Worm (Caenorhabditis elegans) whole organism, mixed stage, embryonic: ENCODE measurements around the gene T20B5.2.

Experiments
- M03D4.4 ChIP-seq: sonication (generic microtip); optimal IDR thresholded peaks from 2 replicates; lab custom pipeline; 2017; ENCODE audit warnings: mild to moderate bottlenecking, missing genetic modification characterization, missing compliant biosample characterization
- bed-3 ChIP-seq: fragments of 200-800 bp; sonication (Bioruptor generic); optimal IDR thresholded peaks from 3 replicates; lab custom pipeline; 2018; ENCODE audit warnings: mild to moderate bottlenecking, missing genetic modification characterization, moderate library complexity, missing compliant biosample characterization
- blmp-1 ChIP-seq: fragments of 150-350 bp; optimal IDR thresholded peaks from 2 replicates; lab custom pipeline; 2014; ENCODE audit warnings: missing biosample characterization, missing genetic modification characterization
- ceh-39 ChIP-seq: fragments of 150-350 bp; optimal IDR thresholded peaks from 2 replicates; lab custom pipeline; 2014; ENCODE audit warnings: missing biosample characterization, missing genetic modification characterization
- ceh-43 ChIP-seq: fragments of 200-800 bp; sonication (Bioruptor generic); optimal IDR thresholded peaks from 2 replicates; lab custom pipeline; 2018; ENCODE audit warnings: mild to moderate bottlenecking, missing genetic modification characterization, moderate library complexity, missing compliant biosample characterization
- ceh-83 ChIP-seq: fragments of 200-800 bp; sonication (Bioruptor generic); optimal IDR thresholded peaks from 2 replicates; lab custom pipeline; 2018; ENCODE audit warnings: mild to moderate bottlenecking, missing genetic modification characterization, missing compliant biosample characterization
- ces-1 ChIP-seq: fragments of 150-350 bp; optimal IDR thresholded peaks from 2 replicates; lab custom pipeline; 2014; ENCODE audit warnings: missing biosample characterization, missing genetic modification reagents, missing genetic modification characterization
- cnd-1 ChIP-seq: fragments of 200-800 bp; sonication (Bioruptor generic); optimal IDR thresholded peaks from 2 replicates; lab custom pipeline; 2018; ENCODE audit warnings: mild to moderate bottlenecking, missing genetic modification characterization, missing compliant biosample characterization
- drap-1 ChIP-seq: fragments of 200-800 bp; sonication (Bioruptor generic); optimal IDR thresholded peaks from 3 replicates; lab custom pipeline; 2018; ENCODE audit warnings: mild to moderate bottlenecking, missing genetic modification characterization, missing compliant biosample characterization
- elt-1 ChIP-seq: sonication (generic microtip); optimal IDR thresholded peaks from 2 replicates; lab custom pipeline; 2017; ENCODE audit warnings: missing genetic modification characterization, mild to moderate bottlenecking, missing compliant biosample characterization, antibody characterized with exemption, moderate library complexity, borderline replicate concordance; ENCODE audit not compliant: insufficient read depth
- elt-3 ChIP-seq: fragments of 150-350 bp; optimal IDR thresholded peaks from 2 replicates; lab custom pipeline; 2014; ENCODE audit warnings: missing biosample characterization, missing genetic modification characterization
- flh-1 ChIP-seq: fragments of 200-800 bp; sonication (Bioruptor generic); optimal IDR thresholded peaks from 2 replicates; lab custom pipeline; 2018; ENCODE audit warnings: mild to moderate bottlenecking, missing genetic modification characterization, moderate library complexity, missing compliant biosample characterization
- ham-2 ChIP-seq: fragments of 200-800 bp; sonication (Bioruptor generic); optimal IDR thresholded peaks from 2 replicates; lab custom pipeline; 2018; ENCODE audit warnings: mild to moderate bottlenecking, missing genetic modification characterization, missing compliant biosample characterization
- hlh-1 ChIP-seq: fragments of 150-350 bp; optimal IDR thresholded peaks from 2 replicates; lab custom pipeline; 2014; ENCODE audit warnings: missing biosample characterization, missing genetic modification reagents, missing genetic modification characterization
- lin-13 ChIP-seq: fragments of 150-350 bp; optimal IDR thresholded peaks from 2 replicates; lab custom pipeline; 2014; ENCODE audit warnings: missing biosample characterization, missing genetic modification characterization
- lin-32 ChIP-seq: fragments of 200-800 bp; sonication (Bioruptor generic); optimal IDR thresholded peaks from 2 replicates; lab custom pipeline; 2018; ENCODE audit warnings: mild to moderate bottlenecking, missing genetic modification characterization, missing compliant biosample characterization
- mab-5 ChIP-seq: fragments of 150-350 bp; optimal IDR thresholded peaks from 2 replicates; lab custom pipeline; 2014; ENCODE audit warnings: missing biosample characterization, missing genetic modification characterization
- mep-1 ChIP-seq: fragments of 150-350 bp; optimal IDR thresholded peaks from 2 replicates; lab custom pipeline; 2017; ENCODE audit warnings: missing biosample characterization, missing genetic modification reagents, missing genetic modification characterization, inconsistent platforms
- mls-2 ChIP-seq: sonication (generic microtip); optimal IDR thresholded peaks from 2 replicates; lab custom pipeline; 2016; ENCODE audit warnings: mild to moderate bottlenecking, missing genetic modification characterization, moderate library complexity, missing compliant biosample characterization
- nhr-12 ChIP-seq: fragments of 150-350 bp; optimal IDR thresholded peaks from 2 replicates; lab custom pipeline; 2014; ENCODE audit warnings: missing biosample characterization, missing genetic modification characterization
- nhr-2 ChIP-seq: fragments of 150-350 bp; optimal IDR thresholded peaks from 2 replicates; lab custom pipeline; 2014; ENCODE audit warnings: missing biosample characterization, missing genetic modification characterization
- nhr-28 ChIP-seq: fragments of 150-350 bp; optimal IDR thresholded peaks from 2 replicates; lab custom pipeline; 2014; ENCODE audit warnings: missing biosample characterization, missing genetic modification characterization
- nhr-76 ChIP-seq: sonication (generic microtip); optimal IDR thresholded peaks from 2 replicates; lab custom pipeline; 2017; ENCODE audit warnings: missing biosample characterization, missing genetic modification characterization
- pha-4 ChIP-seq: fragments of 150-350 bp; optimal IDR thresholded peaks from 2 replicates; lab custom pipeline; 2018; ENCODE audit warnings: missing biosample characterization, missing genetic modification reagents, missing genetic modification characterization
- sem-2 ChIP-seq: fragments of 200-800 bp; sonication (Bioruptor generic); optimal IDR thresholded peaks from 2 replicates; lab custom pipeline; 2018; ENCODE audit warnings: mild to moderate bottlenecking, missing genetic modification characterization, missing compliant biosample characterization
- snpc-4 ChIP-seq: fragments of 150-350 bp; optimal IDR thresholded peaks from 2 replicates; lab custom pipeline; 2014; ENCODE audit warnings: missing biosample characterization, missing genetic modification characterization
- sptf-1 ChIP-seq: sonication (generic microtip); optimal IDR thresholded peaks from 2 replicates; lab custom pipeline; 2017; ENCODE audit warnings: mild to moderate bottlenecking, missing genetic modification characterization, moderate library complexity, missing compliant biosample characterization
- tbx-8 ChIP-seq: fragments of 200-800 bp; sonication (Bioruptor generic); optimal IDR thresholded peaks from 2 replicates; lab custom pipeline; 2018; ENCODE audit warnings: mild to moderate bottlenecking, missing genetic modification characterization, moderate library complexity, missing compliant biosample characterization
- unc-120 ChIP-seq: sonication (generic microtip); optimal IDR thresholded peaks from 2 replicates; lab custom pipeline; 2017; ENCODE audit warnings: missing genetic modification characterization, missing compliant biosample characterization; ENCODE audit not compliant: poor library complexity, severe bottlenecking
- unc-39 ChIP-seq: fragments of 150-350 bp; optimal IDR thresholded peaks from 2 replicates; lab custom pipeline; 2014; ENCODE audit warnings: missing biosample characterization, missing genetic modification characterization
- zip-8 ChIP-seq: fragments of 150-350 bp; optimal IDR thresholded peaks from 2 replicates; lab custom pipeline; 2014; ENCODE audit warnings: missing biosample characterization, missing genetic modification characterization

Gene T20B5.2

DNA sequence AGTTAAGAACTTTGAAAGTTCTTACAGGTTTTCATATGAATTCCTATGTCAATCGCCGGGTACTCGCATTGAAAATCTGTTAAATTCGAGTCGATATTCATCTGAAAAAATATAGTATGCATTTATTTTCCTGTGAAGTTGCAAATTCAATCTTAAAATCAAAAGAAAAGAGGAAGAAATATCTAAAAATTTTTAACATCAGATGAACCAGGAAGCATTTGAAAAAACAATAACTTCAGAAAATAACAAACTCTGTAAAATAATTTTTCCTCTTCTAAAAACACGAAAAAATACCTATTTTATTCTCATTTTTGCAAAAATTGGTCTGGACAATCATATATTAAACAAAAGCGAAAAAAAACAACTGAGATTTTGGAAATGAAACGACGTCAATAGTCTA lies 11.9 kb upstream of the T20B5.2 start, which contains the start of gene npr-7:
npr-7 (minus strand) TSS at position 101 of the 400 bp plus-strand sequence.
- TF ChIP-seq nhr-12 (tag; lab: Kevin White, UChicago), result no peak
- no peak for TF ChIP-seq hlh-1 (tag; lab: Kevin White, UChicago)
- TF ChIP-seq snpc-4 (tag; lab: Kevin White, UChicago), result no peak
- no peak for TF ChIP-seq zip-8 (tag; lab: Kevin White, UChicago)
- no peak for TF ChIP-seq nhr-2 (tag; lab: Kevin White, UChicago)
- no peak for TF ChIP-seq ceh-39 (tag; lab: Kevin White, UChicago)
- TF ChIP-seq ces-1 (GFP tag; lab: Kevin White, UChicago), result no peak
- no peak for TF ChIP-seq unc-120 (tag; lab: Kevin White, UChicago)
- no peak for TF ChIP-seq mab-5
- no peak for TF ChIP-seq blmp-1 (tag; lab: Kevin White, UChicago)
- no peak for TF ChIP-seq ham-2
- no peak for TF ChIP-seq elt-3 (tag; lab: Kevin White, UChicago)
- TF ChIP-seq elt-1 (tag; lab: Kevin White, UChicago), result no peak
- no peak for TF ChIP-seq unc-39 (tag; lab: Kevin White, UChicago)
- TF ChIP-seq, all 35 proteins: peak for 0

DNA sequence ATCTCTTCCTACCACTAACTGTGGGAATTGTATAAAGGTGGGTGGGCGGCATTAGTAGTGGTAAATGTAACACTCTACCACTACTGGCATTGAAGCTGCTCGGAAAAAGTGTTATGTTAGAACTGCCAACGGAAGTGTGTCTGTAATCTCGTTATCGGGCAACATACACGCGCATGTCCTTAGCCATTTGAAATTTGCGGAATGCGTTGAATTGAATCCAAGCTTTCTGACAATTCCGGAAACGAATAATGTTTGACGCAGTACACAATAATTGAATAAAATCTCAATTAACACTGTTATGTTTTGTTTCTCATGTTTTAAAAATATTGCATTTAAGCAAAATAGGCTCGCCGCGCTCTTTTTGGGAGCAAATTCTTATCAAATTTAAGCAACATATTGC lies 6.0 kb upstream of the T20B5.2 start:
- TF ChIP-seq ces-1 (GFP tag; lab: Kevin White, UChicago), result peak; percentile 85
- no peak for TF ChIP-seq tbx-8 (GFP tag; lab: Kevin White, UChicago)
- no peak for TF ChIP-seq hlh-1 (tag; lab: Kevin White, UChicago)

ce11 chrX:9336227-9336626 lies 5.3 kb downstream of the T20B5.2 start:
- TF ChIP-seq blmp-1 (tag; lab: Kevin White, UChicago) (no peak), ham-2 (no peak), ceh-83 (GFP tag; lab: Kevin White, UChicago) (no peak), nhr-76 (tag; lab: Kevin White, UChicago) (no peak), mls-2 (tag; lab: Kevin White, UChicago) (no peak)

ce11 chrX:9337832-9338231 lies 6.9 kb downstream of the T20B5.2 start:
- TF ChIP-seq mab-5 (no peak), ceh-39 (tag; lab: Kevin White, UChicago) (no peak), drap-1 (peak; percentile 72), ham-2 (peak; percentile 21), unc-120 (tag; lab: Kevin White, UChicago) (peak; percentile 33), ces-1 (GFP tag; lab: Kevin White, UChicago) (peak; percentile 77), snpc-4 (tag; lab: Kevin White, UChicago) (no peak), ceh-83 (GFP tag; lab: Kevin White, UChicago) (no peak), cnd-1 (tag; lab: Kevin White, UChicago) (peak; percentile 37), pha-4 (tag; lab: Kevin White, UChicago) (peak; percentile 69), mep-1 (tag; lab: Kevin White, UChicago) (peak; percentile 86), mls-2 (tag; lab: Kevin White, UChicago) (peak; percentile 66), nhr-28 (tag; lab: Kevin White, UChicago) (no peak), M03D4.4 (tag; lab: Kevin White, UChicago) (peak; percentile 61), sptf-1 (tag; lab: Kevin White, UChicago) (peak; percentile 81), elt-3 (tag; lab: Kevin White, UChicago) (no peak), sem-2 (GFP tag; lab: Kevin White, UChicago) (peak; percentile 21), lin-13 (tag; lab: Kevin White, UChicago) (peak; percentile 66), lin-32 (no peak), tbx-8 (GFP tag; lab: Kevin White, UChicago) (peak; percentile 17), flh-1 (GFP tag; lab: Kevin White, UChicago) (peak; percentile 4), zip-8 (tag; lab: Kevin White, UChicago) (no peak), hlh-1 (tag; lab: Kevin White, UChicago) (peak; percentile 32), bed-3 (GFP tag; lab: Kevin White, UChicago) (no peak)

- no peak for TF ChIP-seq ham-2
- no peak for TF ChIP-seq elt-1 (tag; lab: Kevin White, UChicago)
- TF ChIP-seq unc-39 (tag; lab: Kevin White, UChicago), result no peak
- TF ChIP-seq mep-1 (tag; lab: Kevin White, UChicago), result no peak
- no peak for TF ChIP-seq ceh-43 (GFP tag; lab: Kevin White, UChicago)
- TF ChIP-seq nhr-2 (tag; lab: Kevin White, UChicago), result no peak
- TF ChIP-seq unc-120 (tag; lab: Kevin White, UChicago), result no peak
- no peak for TF ChIP-seq lin-32
- TF ChIP-seq blmp-1 (tag; lab: Kevin White, UChicago), result no peak
- no peak for TF ChIP-seq hlh-1 (tag; lab: Kevin White, UChicago)
- TF ChIP-seq flh-1 (GFP tag; lab: Kevin White, UChicago), result no peak
- TF ChIP-seq tbx-8 (GFP tag; lab: Kevin White, UChicago), result no peak
Measured at ce11 chrX:9338375-9338774, 7.4 kb downstream of the T20B5.2 start, which contains the start of gene apa-2. Gene apa-2 (plus strand): TSS chrX:9338675.
